Fruit fly (Drosophila melanogaster) whole organism, adult: ENCODE results near the gene CG17637.
A peak's percentile ranks its signal among the peaks of the same experiment; 100 is the strongest.

Source experiments
- CG11617 ChIP-seq: fragments of 200-800 bp; sonication (Bioruptor generic); optimal IDR thresholded peaks from 2 replicates; lab custom pipeline; 2017; ENCODE audit warnings: mild to moderate bottlenecking, missing biosample characterization, missing genetic modification reagents, missing genetic modification characterization
- CG12768 ChIP-seq: fragments of 200-800 bp; sonication (Bioruptor generic); optimal IDR thresholded peaks from 2 replicates; lab custom pipeline; 2017; ENCODE audit warnings: missing biosample characterization, missing genetic modification characterization, mild to moderate bottlenecking, moderate library complexity, missing genetic modification reagents
- CG14711 ChIP-seq: fragments of 200-800 bp; sonication (Bioruptor generic); optimal IDR thresholded peaks from 2 replicates; lab custom pipeline; 2018; ENCODE audit warnings: missing biosample characterization, mild to moderate bottlenecking, missing genetic modification characterization, moderate library complexity
- CG1620 ChIP-seq: fragments of 200-800 bp; sonication (Bioruptor generic); optimal IDR thresholded peaks from 2 replicates; lab custom pipeline; 2016; ENCODE audit warnings: missing biosample characterization, missing genetic modification characterization
- CG33017 ChIP-seq: fragments of 200-800 bp; sonication (Bioruptor generic); optimal IDR thresholded peaks from 2 replicates; lab custom pipeline; 2018; ENCODE audit warnings: missing biosample characterization, mild to moderate bottlenecking, missing genetic modification characterization, moderate library complexity
- CG5204 ChIP-seq: fragments of 200-800 bp; sonication (Bioruptor generic); optimal IDR thresholded peaks from 2 replicates; lab custom pipeline; 2016; ENCODE audit warnings: missing biosample characterization, missing genetic modification characterization
- CG7045 ChIP-seq: fragments of 200-800 bp; sonication (Bioruptor generic); optimal IDR thresholded peaks from 2 replicates; lab custom pipeline; 2017; ENCODE audit warnings: missing biosample characterization, mild to moderate bottlenecking, missing genetic modification characterization
- CG7101 ChIP-seq: fragments of 200-800 bp; sonication (Bioruptor generic); optimal IDR thresholded peaks from 2 replicates; lab custom pipeline; 2018; ENCODE audit warnings: missing biosample characterization, mild to moderate bottlenecking, missing genetic modification characterization, moderate library complexity
- Clk ChIP-seq: fragments of 200-800 bp; sonication (Bioruptor generic); optimal IDR thresholded peaks from 2 replicates; lab custom pipeline; 2017; ENCODE audit warnings: missing biosample characterization, missing genetic modification characterization
- Crg-1 ChIP-seq: fragments of 200-800 bp; sonication (Bioruptor generic); optimal IDR thresholded peaks from 2 replicates; lab custom pipeline; 2016; ENCODE audit warnings: missing biosample characterization, missing genetic modification characterization
- Hr96 ChIP-seq: fragments of 200-800 bp; sonication (Bioruptor generic); optimal IDR thresholded peaks from 2 replicates; lab custom pipeline; 2016; ENCODE audit warnings: missing biosample characterization, missing genetic modification characterization
- Mnt ChIP-seq: fragments of 200-800 bp; sonication (Bioruptor generic); optimal IDR thresholded peaks from 2 replicates; lab custom pipeline; 2016; ENCODE audit warnings: missing biosample characterization, mild to moderate bottlenecking, missing genetic modification characterization
- bab1 ChIP-seq: fragments of 200-800 bp; sonication (Bioruptor generic); optimal IDR thresholded peaks from 3 replicates; lab custom pipeline; 2019; ENCODE audit warnings: missing biosample characterization, mild to moderate bottlenecking, missing genetic modification characterization, moderate library complexity
- cic ChIP-seq: fragments of 200-800 bp; sonication (Bioruptor generic); optimal IDR thresholded peaks from 2 replicates; lab custom pipeline; 2017; ENCODE audit warnings: missing biosample characterization, mild to moderate bottlenecking, missing genetic modification characterization, moderate library complexity
- cnc ChIP-seq, 2 experiments: fragments of >200 bp; optimal IDR thresholded peaks; 2 replicates each; lab custom pipeline; 2017
- kay ChIP-seq: fragments of 200-800 bp; sonication (Bioruptor generic); peaks from one replicate; lab custom pipeline; 2016; ENCODE audit warnings: missing biosample characterization, missing genetic modification characterization, borderline replicate concordance
- ovo ChIP-seq: fragments of 200-800 bp; sonication (Bioruptor generic); optimal IDR thresholded peaks from 2 replicates; lab custom pipeline; 2016; ENCODE audit warnings: missing biosample characterization, missing genetic modification characterization
- pad ChIP-seq: fragments of 200-800 bp; sonication (Bioruptor generic); optimal IDR thresholded peaks from 3 replicates; lab custom pipeline; 2017; ENCODE audit warnings: missing biosample characterization, missing genetic modification characterization, mild to moderate bottlenecking, moderate library complexity, missing genetic modification reagents
- tj ChIP-seq: fragments of 200-800 bp; sonication (Bioruptor generic); optimal IDR thresholded peaks from 3 replicates; lab custom pipeline; 2017; ENCODE audit warnings: missing biosample characterization, mild to moderate bottlenecking, missing genetic modification characterization, moderate library complexity
- toe ChIP-seq: fragments of 200-800 bp; sonication (Bioruptor generic); optimal IDR thresholded peaks from 2 replicates; lab custom pipeline; 2016; ENCODE audit warnings: missing biosample characterization, missing genetic modification characterization

The CG17637 gene

dm6 chr3L:20508136-20508635 lies 4.2 kb downstream of the CG17637 start:
- TF ChIP-seq cic (GFP tag; lab: Kevin White, UChicago) (peak; percentile 3), CG14711 (tag; lab: Kevin White, UChicago) (peak; percentile 86), CG12768 (GFP tag; lab: Kevin White, UChicago) (peak; percentile 93), CG33017 (peak; percentile 89), Clk (peak; percentile 81), tj (GFP tag; lab: Kevin White, UChicago) (peak; percentile 72), Mnt (GFP tag; lab: Kevin White, UChicago) (peak; percentile 78), CG1620 (GFP tag; lab: Kevin White, UChicago) (peak; percentile 84), kay (GFP tag; lab: Kevin White, UChicago) (peak; percentile 85), toe (GFP tag; lab: Kevin White, UChicago) (peak; percentile 90), Crg-1 (peak; percentile 86), cnc (optimal IDR thresholded peaks at IDR 0.05; lab: Kevin White, UChicago) (no peak), pad (GFP tag; lab: Kevin White, UChicago) (peak; percentile 85), CG7101 (tag; lab: Kevin White, UChicago) (peak; percentile 92), bab1 (GFP tag; lab: Kevin White, UChicago) (peak; percentile 92), CG5204 (peak; percentile 87), Hr96 (GFP tag; lab: Kevin White, UChicago) (peak; percentile 85), ovo (GFP tag; lab: Kevin White, UChicago) (peak; percentile 52), CG7045 (GFP tag; lab: Kevin White, UChicago) (peak; percentile 86), CG11617 (peak; percentile 87)

dm6 chr3L:20509121-20509934 lies 5.3 kb downstream of the CG17637 start:
- peak; percentile 50 for TF ChIP-seq CG12768 (GFP tag; lab: Kevin White, UChicago)
- peak; percentile 93 for TF ChIP-seq tj (GFP tag; lab: Kevin White, UChicago)
- peak; percentile 38 for TF ChIP-seq CG1620 (GFP tag; lab: Kevin White, UChicago)
- no peak for TF ChIP-seq kay (GFP tag; lab: Kevin White, UChicago)
- TF ChIP-seq pad (GFP tag; lab: Kevin White, UChicago): peak; percentile 75
- TF ChIP-seq ovo (GFP tag; lab: Kevin White, UChicago): no peak
- peak; percentile 57 for TF ChIP-seq CG14711 (tag; lab: Kevin White, UChicago)
- peak; percentile 32 for TF ChIP-seq Crg-1
- TF ChIP-seq CG11617: peak; percentile 90
- peak; percentile 51 for TF ChIP-seq cic (GFP tag; lab: Kevin White, UChicago)
- TF ChIP-seq Clk: peak; percentile 49
- peak; percentile 67 for TF ChIP-seq Hr96 (GFP tag; lab: Kevin White, UChicago)
- TF ChIP-seq CG7045 (GFP tag; lab: Kevin White, UChicago): peak; percentile 74
- TF ChIP-seq cnc (optimal IDR thresholded peaks at IDR 0.05; lab: Kevin White, UChicago): no peak
- peak; percentile 70 for TF ChIP-seq CG7101 (tag; lab: Kevin White, UChicago)
- TF ChIP-seq CG5204: peak; percentile 79
- TF ChIP-seq Mnt (GFP tag; lab: Kevin White, UChicago): peak; percentile 65
- TF ChIP-seq toe (GFP tag; lab: Kevin White, UChicago): peak; percentile 45
- peak; percentile 84 for TF ChIP-seq bab1 (GFP tag; lab: Kevin White, UChicago)
- TF ChIP-seq CG33017: peak; percentile 69

DNA sequence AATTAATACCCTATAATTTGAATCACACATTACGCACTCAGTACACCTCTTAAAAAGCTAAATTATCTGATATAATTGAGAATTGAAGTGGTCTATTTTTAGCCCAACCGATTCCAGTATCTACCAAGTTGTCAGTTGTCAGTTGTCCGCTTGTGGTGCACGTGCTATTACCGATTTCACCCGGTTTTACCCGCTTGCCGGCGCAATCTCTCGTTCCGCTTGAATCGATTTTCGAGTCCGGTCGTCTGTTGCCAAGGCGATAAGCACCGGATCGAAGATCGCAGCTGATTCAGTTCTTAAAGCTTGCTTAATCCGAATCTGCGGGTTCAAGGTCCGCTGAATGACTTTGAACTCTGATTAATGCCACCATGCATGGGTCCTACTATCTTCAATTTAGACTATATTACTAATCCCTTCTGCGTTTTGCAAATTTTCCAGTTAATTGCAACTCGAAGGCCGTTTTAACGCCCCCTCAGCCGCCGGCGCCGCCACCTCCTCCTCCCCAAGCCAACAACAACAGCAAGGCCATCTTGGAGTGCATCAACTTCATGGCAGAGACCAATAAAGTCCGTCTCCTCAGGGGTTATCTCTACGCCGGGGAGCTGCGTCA lies 7.6 kb downstream of the CG17637 start:
- TF ChIP-seq Mnt (GFP tag; lab: Kevin White, UChicago) (peak; percentile 10), CG11617 (no peak), toe (GFP tag; lab: Kevin White, UChicago) (no peak), cic (GFP tag; lab: Kevin White, UChicago) (no peak), kay (GFP tag; lab: Kevin White, UChicago) (peak; percentile 79)

dm6 chr3L:20514101-20514500 lies 10.1 kb downstream of the CG17637 start:
- TF ChIP-seq CG5204: no peak
- TF ChIP-seq ovo (GFP tag; lab: Kevin White, UChicago): no peak
- TF ChIP-seq kay (GFP tag; lab: Kevin White, UChicago): peak; percentile 90
- no peak for TF ChIP-seq toe (GFP tag; lab: Kevin White, UChicago)
- peak; percentile 24 for TF ChIP-seq cic (GFP tag; lab: Kevin White, UChicago)
- TF ChIP-seq CG12768 (GFP tag; lab: Kevin White, UChicago): no peak
- no peak for TF ChIP-seq Hr96 (GFP tag; lab: Kevin White, UChicago)
- TF ChIP-seq CG1620 (GFP tag; lab: Kevin White, UChicago): no peak

DNA sequence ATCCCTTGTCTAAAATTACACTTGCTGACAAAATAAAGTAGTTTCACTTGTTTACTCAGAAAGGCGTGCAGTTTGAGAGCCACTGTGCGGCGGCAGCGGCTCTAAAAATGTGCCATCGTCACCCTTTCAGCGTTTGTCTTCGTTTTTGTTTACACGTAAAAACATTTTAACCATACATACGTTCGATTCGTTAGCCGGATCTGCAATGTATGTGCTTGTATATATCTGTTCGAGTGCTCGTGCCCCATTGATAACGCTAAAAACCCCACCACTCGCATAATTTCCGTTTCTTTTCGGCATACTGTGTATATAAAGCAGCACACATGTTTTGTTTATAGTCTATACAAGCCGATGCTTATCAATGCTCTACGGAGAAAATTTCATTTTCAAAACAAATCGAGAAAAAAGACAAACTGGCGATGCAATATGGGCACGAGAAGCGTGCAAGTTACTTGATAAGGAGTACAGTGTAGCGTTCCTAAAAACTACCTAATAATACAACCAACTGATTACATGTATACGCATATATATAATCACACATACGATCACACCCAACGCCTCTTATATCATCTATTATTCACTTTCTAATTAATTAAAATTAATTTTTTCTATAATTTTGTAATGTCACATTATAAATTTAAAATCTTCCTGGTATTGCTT lies 12.7 kb downstream of the CG17637 start:
- TF ChIP-seq tj (GFP tag; lab: Kevin White, UChicago) (no peak), cic (GFP tag; lab: Kevin White, UChicago) (peak; percentile 82), Mnt (GFP tag; lab: Kevin White, UChicago) (peak; percentile 70), Hr96 (GFP tag; lab: Kevin White, UChicago) (no peak), CG7045 (GFP tag; lab: Kevin White, UChicago) (peak; percentile 63), CG5204 (no peak), Crg-1 (no peak), kay (GFP tag; lab: Kevin White, UChicago) (peak; percentile 76), CG11617 (peak; percentile 76), CG33017 (peak; percentile 88), CG12768 (GFP tag; lab: Kevin White, UChicago) (peak; percentile 53), CG14711 (tag; lab: Kevin White, UChicago) (peak; percentile 81), toe (GFP tag; lab: Kevin White, UChicago) (no peak), bab1 (GFP tag; lab: Kevin White, UChicago) (peak; percentile 34), CG7101 (tag; lab: Kevin White, UChicago) (peak; percentile 88), pad (GFP tag; lab: Kevin White, UChicago) (peak; percentile 46), ovo (GFP tag; lab: Kevin White, UChicago) (peak; percentile 24), Clk (peak; percentile 26)
